Fruit fly (Drosophila melanogaster): ENCODE measurements around the gene Cpsf6.

The Cpsf6 gene

DNA sequence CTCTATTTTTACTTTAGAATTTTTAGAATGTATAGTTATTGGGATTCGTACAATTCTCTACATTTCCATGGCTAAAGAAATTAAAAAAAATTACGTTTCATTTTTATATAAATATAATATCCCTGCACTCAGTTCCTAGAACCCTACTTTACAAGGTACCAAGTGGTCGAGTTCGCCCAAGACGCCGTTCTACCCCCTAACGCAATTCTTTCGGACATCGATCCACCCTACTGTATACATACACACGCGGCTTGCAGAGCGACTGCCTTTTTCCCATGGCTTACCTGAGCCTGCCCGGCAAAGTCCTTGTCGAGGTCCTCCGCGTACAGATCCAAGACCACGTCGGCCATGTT lies 538 bp downstream of the Cpsf6 start (continued):
- TF ChIP-seq CG2116 (GFP tag; optimal IDR thresholded peaks at IDR 0.05) (no peak), CG2199 (GFP tag; IDR thresholded peaks at IDR 0.05) (no peak), sens (GFP tag) (no peak), grn (GFP tag; optimal IDR thresholded peaks at IDR 0.05) (no peak), chif (GFP tag; optimal IDR thresholded peaks at IDR 0.05) (no peak), sc (optimal IDR thresholded peaks at IDR 0.05) (no peak), sc (GFP tag; optimal IDR thresholded peaks at IDR 0.05) (no peak), HLH54F (GFP tag; optimal IDR thresholded peaks at IDR 0.05) (no peak), vvl (GFP tag; IDR thresholded peaks at IDR 0.05) (peak; percentile 11), gce (GFP tag; IDR thresholded peaks at IDR 0.05) (no peak), NfI (GFP tag; optimal IDR thresholded peaks at IDR 0.05) (no peak), sna (GFP tag; IDR thresholded peaks at IDR 0.05; ENCODE audit: partially characterized antibody) (no peak), inv (GFP tag; IDR thresholded peaks at IDR 0.05; ENCODE audit: partially characterized antibody) (no peak), CG7963 (GFP tag; IDR thresholded peaks at IDR 0.05; ENCODE audit: partially characterized antibody) (no peak), nerfin-1 (tag; optimal IDR thresholded peaks at IDR 0.05) (no peak), CG1832 (GFP tag; optimal IDR thresholded peaks at IDR 0.05) (no peak), Xbp1 (GFP tag; optimal IDR thresholded peaks at IDR 0.05) (peak; percentile 47), CG13287 (GFP tag; IDR thresholded peaks at IDR 0.05; ENCODE audit: partially characterized antibody) (no peak), jumu (GFP tag; optimal IDR thresholded peaks at IDR 0.05) (no peak), bsh (GFP tag; optimal IDR thresholded peaks at IDR 0.05) (peak in 1 of 2 experiments; percentile 16), Hmx (GFP tag; optimal IDR thresholded peaks at IDR 0.05) (no peak), salm (tag; optimal IDR thresholded peaks at IDR 0.05) (no peak), az2 (GFP tag; optimal IDR thresholded peaks at IDR 0.05) (peak; percentile 16), B-H1 (GFP tag; IDR thresholded peaks at IDR 0.05) (no peak), mam (GFP tag; optimal IDR thresholded peaks at IDR 0.05) (no peak), Dp (GFP tag; optimal IDR thresholded peaks at IDR 0.05) (no peak), hkb (optimal IDR thresholded peaks at IDR 0.05) (no peak), hkb (GFP tag; IDR thresholded peaks at IDR 0.05) (no peak), Ravus (GFP tag; IDR thresholded peaks at IDR 0.05) (no peak), CG15479 (GFP tag; optimal IDR thresholded peaks at IDR 0.05) (no peak), row (GFP tag; IDR thresholded peaks at IDR 0.05) (peak; percentile 68), Fer1 (GFP tag; optimal IDR thresholded peaks at IDR 0.05) (peak; percentile 46), CG2678 (tag; optimal IDR thresholded peaks at IDR 0.05) (no peak), trh (GFP tag; optimal IDR thresholded peaks at IDR 0.05) (no peak), HLHmδ (GFP tag; optimal IDR thresholded peaks at IDR 0.05) (no peak), chm (GFP tag; IDR thresholded peaks at IDR 0.05) (no peak; the same call in 1 of the 2 replicates), sima (GFP tag; optimal IDR thresholded peaks at IDR 0.05) (no peak), Trl (optimal IDR thresholded peaks at IDR 0.05) (no peak), Trl (GFP tag; optimal IDR thresholded peaks at IDR 0.05) (no peak), CG18011 (GFP tag; optimal IDR thresholded peaks at IDR 0.05) (no peak), CG9727 (GFP tag; optimal IDR thresholded peaks at IDR 0.05) (no peak), CG7987 (GFP tag; optimal IDR thresholded peaks at IDR 0.05) (no peak), Taf1 (GFP tag; IDR thresholded peaks at IDR 0.05) (peak; percentile 47; the same call in 1 of the 2 replicates), CG13296 (GFP tag; optimal IDR thresholded peaks at IDR 0.05) (no peak), pnt (GFP tag; optimal IDR thresholded peaks at IDR 0.05) (no peak), CG12071 (GFP tag; optimal IDR thresholded peaks at IDR 0.05) (no peak), CG11696 (GFP tag; IDR thresholded peaks at IDR 0.05) (no peak), pzg (GFP tag; optimal IDR thresholded peaks at IDR 0.05) (no peak), CG17612 (GFP tag; IDR thresholded peaks at IDR 0.05) (no peak), PHDP (tag; optimal IDR thresholded peaks at IDR 0.05) (peak; percentile 0), ssp (GFP tag; IDR thresholded peaks at IDR 0.05) (no peak), usp (GFP tag; optimal IDR thresholded peaks at IDR 0.05) (no peak), CG16813 (GFP tag; IDR thresholded peaks at IDR 0.05; ENCODE audit: partially characterized antibody) (no peak)

Data from whole organism, embryonic.